Worm (Caenorhabditis elegans): Measurements from ENCODE around the gene klp-6.

DNA sequence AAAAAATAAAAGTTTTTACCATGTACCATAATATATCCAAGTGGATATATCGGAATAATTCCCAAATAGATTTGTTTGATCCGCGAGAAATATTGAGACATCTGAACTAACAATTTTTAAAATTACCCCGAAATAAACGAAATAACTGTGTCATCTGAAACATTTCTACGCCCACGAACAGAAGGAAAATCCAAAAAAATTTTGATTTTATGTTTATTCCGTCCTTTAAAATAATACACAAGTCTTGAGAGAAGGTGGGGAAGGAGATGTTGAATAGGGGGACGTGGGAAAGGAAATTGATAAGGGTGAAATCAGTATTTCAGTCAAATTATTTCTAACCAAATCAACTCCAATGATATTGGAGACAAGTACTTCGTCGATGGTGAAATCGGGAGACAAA is 22.0 kb upstream of the klp-6 start, which contains the start of gene R144.11:
- TF ChIP-seq nhr-28 (tag; optimal IDR thresholded peaks at IDR 0.05) (no peak), ZK546.5 (tag; optimal IDR thresholded peaks at IDR 0.05) (no peak), snpc-4 (tag; optimal IDR thresholded peaks at IDR 0.05) (no peak), mdl-1 (tag; optimal IDR thresholded peaks at IDR 0.05) (no peak)

Data from whole organism, L3 larva.